Worm (Caenorhabditis elegans) whole organism, young adult: ENCODE data around the gene R12G8.1.

Experiments
- B0261.1 ChIP-seq: sonication (generic microtip); optimal IDR thresholded peaks from 2 replicates; lab custom pipeline; 2016; ENCODE audit warnings: mild to moderate bottlenecking, missing genetic modification characterization, moderate library complexity, missing compliant biosample characterization
- C06A6.2 ChIP-seq: fragments of 200-800 bp; sonication (Bioruptor generic); conservative IDR thresholded peaks from 2 replicates; pipeline ENCODE4 v1.3.6; 2022; ENCODE audit warnings: missing genetic modification characterization, missing compliant biosample characterization
- C17E4.6 ChIP-seq: fragments of 200-800 bp; sonication (Bioruptor generic); IDR thresholded peaks from 2 replicates; pipeline ENCODE4 v1.3.6; 2022; ENCODE audit warnings: missing genetic modification reagents, missing genetic modification characterization, missing compliant biosample characterization
- F22D6.2 ChIP-seq: sonication (generic microtip); optimal IDR thresholded peaks from 2 replicates; lab custom pipeline; 2016; ENCODE audit warnings: mild to moderate bottlenecking, missing genetic modification characterization, missing compliant biosample characterization
- F39B2.1 ChIP-seq: fragments of 200-800 bp; sonication (Bioruptor generic); IDR thresholded peaks from 2 replicates; pipeline ENCODE4 v1.3.6; 2022; ENCODE audit warnings: missing genetic modification reagents, missing genetic modification characterization, missing compliant biosample characterization
- F49E8.2 ChIP-seq: sonication (generic microtip); optimal IDR thresholded peaks from 3 replicates; lab custom pipeline; 2017; ENCODE audit warnings: missing genetic modification characterization, mild to moderate bottlenecking, missing compliant biosample characterization, antibody characterized with exemption, moderate library complexity; ENCODE audit not compliant: insufficient read depth
- K11D2.4 ChIP-seq: fragments of 200-800 bp; sonication (Bioruptor generic); IDR thresholded peaks from 2 replicates; pipeline ENCODE4 v1.3.6; 2022; ENCODE audit warnings: missing genetic modification reagents, missing genetic modification characterization, missing compliant biosample characterization
- K12H6.12 ChIP-seq: fragments of 200-800 bp; sonication (Bioruptor generic); optimal IDR thresholded peaks from 2 replicates; lab custom pipeline; 2018; ENCODE audit warnings: mild to moderate bottlenecking, missing genetic modification characterization, missing compliant biosample characterization
- Y95B8A.8 ChIP-seq: fragments of 200-800 bp; sonication (Bioruptor generic); IDR thresholded peaks from 2 replicates; pipeline ENCODE4 v1.3.6; 2022; ENCODE audit warnings: missing genetic modification reagents, missing genetic modification characterization, missing compliant biosample characterization
- attf-3 ChIP-seq: fragments of 200-800 bp; sonication (Bioruptor generic); conservative IDR thresholded peaks from 2 replicates; pipeline ENCODE4 v1.3.6; 2022; ENCODE audit warnings: missing genetic modification reagents, missing genetic modification characterization, missing compliant biosample characterization
- attf-6 ChIP-seq: fragments of 200-800 bp; sonication (Bioruptor generic); IDR thresholded peaks from 2 replicates; pipeline ENCODE4 v1.3.6; 2022; ENCODE audit warnings: missing genetic modification reagents, missing genetic modification characterization, missing compliant biosample characterization
- bed-2 ChIP-seq: fragments of 200-800 bp; sonication (Bioruptor generic); IDR thresholded peaks from 2 replicates; pipeline ENCODE4 v1.3.6; 2022; ENCODE audit warnings: missing genetic modification reagents, missing genetic modification characterization, missing compliant biosample characterization
- ceh-27 ChIP-seq: fragments of 200-800 bp; sonication (Bioruptor generic); optimal IDR thresholded peaks from 2 replicates; lab custom pipeline; 2018; ENCODE audit warnings: mild to moderate bottlenecking, missing genetic modification characterization, moderate library complexity, missing compliant biosample characterization
- egl-18 ChIP-seq: fragments of 200-800 bp; sonication (Bioruptor generic); IDR thresholded peaks from 2 replicates; pipeline ENCODE4 v1.3.6; 2022; ENCODE audit warnings: missing genetic modification reagents, missing genetic modification characterization, missing compliant biosample characterization
- fkh-3 ChIP-seq: sonication (generic microtip); optimal IDR thresholded peaks from 2 replicates; lab custom pipeline; 2016; ENCODE audit warnings: mild to moderate bottlenecking, missing genetic modification characterization, missing compliant biosample characterization
- lsl-1 ChIP-seq: fragments of 200-800 bp; sonication (Bioruptor generic); optimal IDR thresholded peaks from 2 replicates; lab custom pipeline; 2018; ENCODE audit warnings: mild to moderate bottlenecking, missing genetic modification characterization, moderate library complexity, missing compliant biosample characterization
- madf-6 ChIP-seq: fragments of 200-800 bp; sonication (Bioruptor generic); IDR thresholded peaks from 2 replicates; pipeline ENCODE4 v1.3.6; 2022; ENCODE audit warnings: missing genetic modification reagents, missing genetic modification characterization, missing compliant biosample characterization
- nfya-1 ChIP-seq: sonication (generic microtip); optimal IDR thresholded peaks from 2 replicates; lab custom pipeline; 2017; ENCODE audit warnings: antibody characterized with exemption, missing compliant biosample characterization, missing genetic modification characterization, borderline replicate concordance; ENCODE audit not compliant: insufficient read depth
- nfya-2 ChIP-seq: fragments of 200-800 bp; sonication (Bioruptor generic); IDR thresholded peaks from 2 replicates; pipeline ENCODE4 v1.3.6; 2022; ENCODE audit warnings: missing genetic modification reagents, missing genetic modification characterization, missing compliant biosample characterization
- nfyb-1 ChIP-seq: fragments of 200-800 bp; sonication (Bioruptor generic); IDR thresholded peaks from 2 replicates; pipeline ENCODE4 v1.3.6; 2022; ENCODE audit warnings: missing genetic modification reagents, missing genetic modification characterization, missing compliant biosample characterization
- nhr-179 ChIP-seq: sonication (generic microtip); optimal IDR thresholded peaks from 2 replicates; lab custom pipeline; 2016; ENCODE audit warnings: mild to moderate bottlenecking, missing genetic modification characterization, missing compliant biosample characterization
- nhr-80 ChIP-seq: sonication (generic microtip); optimal IDR thresholded peaks from 2 replicates; lab custom pipeline; 2016; ENCODE audit warnings: missing genetic modification characterization, missing compliant biosample characterization
- nhr-90 ChIP-seq: sonication (generic microtip); optimal IDR thresholded peaks from 2 replicates; lab custom pipeline; 2016; ENCODE audit warnings: missing genotype, mild to moderate bottlenecking, missing genetic modification characterization, missing compliant biosample characterization
- repo-1 ChIP-seq: sonication (generic microtip); optimal IDR thresholded peaks from 2 replicates; lab custom pipeline; 2017; ENCODE audit warnings: mild to moderate bottlenecking, missing genetic modification characterization, missing compliant biosample characterization
- snpc-1.3 ChIP-seq: sonication (generic microtip); optimal IDR thresholded peaks from 2 replicates; lab custom pipeline; 2017; ENCODE audit warnings: missing genetic modification characterization, mild to moderate bottlenecking, missing compliant biosample characterization, antibody characterized with exemption, moderate library complexity, missing genotype, missing genetic modification reagents; ENCODE audit not compliant: insufficient read depth
- snpc-3.4 ChIP-seq: sonication (generic microtip); optimal IDR thresholded peaks from 2 replicates; lab custom pipeline; 2017; ENCODE audit warnings: missing genetic modification characterization, mild to moderate bottlenecking, missing compliant biosample characterization, antibody characterized with exemption, moderate library complexity, missing genotype, missing genetic modification reagents
- zfh-2 ChIP-seq: fragments of 200-800 bp; sonication (Bioruptor generic); conservative IDR thresholded peaks from 2 replicates; pipeline ENCODE4 v1.3.6; 2022; ENCODE audit warnings: missing genetic modification reagents, missing genetic modification characterization, missing compliant biosample characterization
- ztf-18 ChIP-seq: sonication (generic microtip); optimal IDR thresholded peaks from 2 replicates; lab custom pipeline; 2016; ENCODE audit warnings: missing genotype, mild to moderate bottlenecking, missing genetic modification characterization, missing compliant biosample characterization
- ztf-22 ChIP-seq: fragments of 200-800 bp; sonication (Bioruptor generic); optimal IDR thresholded peaks from 2 replicates; lab custom pipeline; 2018; ENCODE audit warnings: mild to moderate bottlenecking, missing genetic modification characterization, moderate library complexity, missing compliant biosample characterization
- ztf-25 ChIP-seq: fragments of 200-800 bp; sonication (Bioruptor generic); IDR thresholded peaks from 2 replicates; pipeline ENCODE4 v1.3.6; 2022; ENCODE audit warnings: missing genetic modification reagents, missing genetic modification characterization, missing compliant biosample characterization
- ztf-26 ChIP-seq: sonication (generic microtip); optimal IDR thresholded peaks from 2 replicates; lab custom pipeline; 2017; ENCODE audit warnings: missing genetic modification characterization, missing compliant biosample characterization
- ztf-3 ChIP-seq: fragments of 200-800 bp; sonication (Bioruptor generic); optimal IDR thresholded peaks from 2 replicates; lab custom pipeline; 2018; ENCODE audit warnings: mild to moderate bottlenecking, missing genetic modification characterization, missing compliant biosample characterization

R12G8.1 gene

ce11 chrV:17728757-17729156 lies 20.3 kb downstream of the R12G8.1 start:
- TF ChIP-seq C06A6.2 (GFP tag; lab: Robert Waterston, UW) (no peak), nhr-179 (tag; lab: Kevin White, UChicago) (no peak), K11D2.4 (GFP tag; lab: Robert Waterston, UW) (no peak), nfya-2 (GFP tag; lab: Robert Waterston, UW) (no peak), egl-18 (GFP tag; lab: Robert Waterston, UW) (no peak), C17E4.6 (GFP tag; lab: Robert Waterston, UW) (no peak), bed-2 (GFP tag; lab: Robert Waterston, UW) (no peak), Y95B8A.8 (no peak), F22D6.2 (no peak), B0261.1 (no peak), nfyb-1 (no peak), K12H6.12 (no peak), nfya-1 (tag; lab: Kevin White, UChicago) (no peak)

- TF ChIP-seq ceh-27 (GFP tag; lab: Kevin White, UChicago) (no peak), attf-3 (no peak), repo-1 (tag; lab: Kevin White, UChicago) (no peak), F39B2.1 (GFP tag; lab: Robert Waterston, UW) (no peak), ztf-22 (no peak), ztf-3 (GFP tag; lab: Kevin White, UChicago) (no peak), nfya-2 (GFP tag; lab: Robert Waterston, UW) (no peak), ztf-26 (tag; lab: Kevin White, UChicago) (no peak)
These were observed 20.7 kb downstream of the R12G8.1 start for ce11 chrV:17728336-17728735.

- TF ChIP-seq snpc-1.3 (no peak), ztf-18 (tag; lab: Kevin White, UChicago) (no peak), ztf-25 (GFP tag; lab: Robert Waterston, UW) (no peak), nhr-90 (tag; lab: Kevin White, UChicago) (no peak), C17E4.6 (GFP tag; lab: Robert Waterston, UW) (no peak), fkh-3 (tag; lab: Kevin White, UChicago) (no peak), attf-6 (GFP tag; lab: Robert Waterston, UW) (no peak), F49E8.2 (tag; lab: Kevin White, UChicago) (no peak), lsl-1 (GFP tag; lab: Kevin White, UChicago) (no peak), madf-6 (GFP tag; lab: Robert Waterston, UW) (no peak), zfh-2 (GFP tag; lab: Robert Waterston, UW) (no peak)
These were observed 24.3 kb downstream of the R12G8.1 start, which contains the start of gene fat-5 for ce11 chrV:17724704-17725103. Gene fat-5 (plus strand): TSS chrV:17725004.

ce11 chrV:17723142-17723781 lies 25.8 kb downstream of the R12G8.1 start:
- TF ChIP-seq nhr-80 (tag; lab: Kevin White, UChicago) (peak; percentile 44), snpc-3.4 (tag; lab: Kevin White, UChicago) (no peak), zfh-2 (GFP tag; lab: Robert Waterston, UW) (no peak)
